Fruit fly (Drosophila melanogaster) whole organism, embryonic: ENCODE data around the gene CG31388.

Experiments
- CG10267 ChIP-seq: fragments of 200-800 bp; sonication (Bioruptor generic); optimal IDR thresholded peaks from 2 replicates; lab custom pipeline; 2018; ENCODE audit warnings: missing biosample characterization, mild to moderate bottlenecking, missing genetic modification characterization, moderate library complexity
- CG11456 ChIP-seq: fragments of 200-800 bp; sonication (Bioruptor generic); IDR thresholded peaks from 3 replicates; pipeline ENCODE4 v1.3.6; 2022; ENCODE audit warnings: missing biosample characterization, missing genetic modification characterization
- CG1233 ChIP-seq: fragments of 200-800 bp; sonication (Bioruptor generic); optimal IDR thresholded peaks from 4 replicates; lab custom pipeline; 2018; ENCODE audit warnings: missing biosample characterization, mild to moderate bottlenecking, missing genetic modification characterization
- CG14965 ChIP-seq: fragments of 200-800 bp; sonication (Bioruptor generic); optimal IDR thresholded peaks from 2 replicates; lab custom pipeline; 2016; ENCODE audit warnings: missing biosample characterization, missing genetic modification characterization, borderline replicate concordance
- CG15073 ChIP-seq: fragments of 200-800 bp; sonication (Bioruptor generic); optimal IDR thresholded peaks from 2 replicates; lab custom pipeline; 2016; ENCODE audit warnings: missing biosample characterization, missing genetic modification characterization
- CG15479 ChIP-seq: fragments of 200-800 bp; sonication (Bioruptor generic); optimal IDR thresholded peaks from 3 replicates; lab custom pipeline; 2019; ENCODE audit warnings: missing biosample characterization, mild to moderate bottlenecking, missing genetic modification characterization, moderate library complexity
- CG16863 ChIP-seq: fragments of 200-800 bp; sonication (Bioruptor generic); optimal IDR thresholded peaks from 3 replicates; lab custom pipeline; 2016; ENCODE audit warnings: missing biosample characterization, missing genetic modification characterization
- CG17328 ChIP-seq: fragments of 200-800 bp; sonication (Bioruptor generic); IDR thresholded peaks from 2 replicates; pipeline ENCODE4 v1.3.6; 2022; ENCODE audit warnings: missing biosample characterization, missing genetic modification characterization
- CG1832 ChIP-seq: fragments of 200-800 bp; sonication (Bioruptor generic); optimal IDR thresholded peaks from 2 replicates; lab custom pipeline; 2017; ENCODE audit warnings: missing biosample characterization, mild to moderate bottlenecking, missing genetic modification characterization, inconsistent platforms
- CG4328 ChIP-seq: fragments of 200-800 bp; sonication (Bioruptor generic); optimal IDR thresholded peaks from 3 replicates; lab custom pipeline; 2017; ENCODE audit warnings: missing biosample characterization, missing genetic modification reagents, missing genetic modification characterization
- CG4404 ChIP-seq: fragments of 200-800 bp; sonication (Bioruptor generic); IDR thresholded peaks from 2 replicates; pipeline ENCODE4 v1.3.6; 2022; ENCODE audit warnings: missing biosample characterization, missing genetic modification characterization
- CG6175 ChIP-seq: fragments of 200-800 bp; sonication (Bioruptor generic); IDR thresholded peaks from 3 replicates; pipeline ENCODE4 v1.3.6; 2022; ENCODE audit warnings: missing biosample characterization, missing genetic modification characterization
- CG6254 ChIP-seq: fragments of 200-800 bp; sonication (Bioruptor generic); optimal IDR thresholded peaks from 3 replicates; lab custom pipeline; 2017; ENCODE audit warnings: mild to moderate bottlenecking, missing biosample characterization, missing genetic modification reagents, missing genetic modification characterization
- CG6765 ChIP-seq: fragments of 200-800 bp; sonication (Bioruptor generic); optimal IDR thresholded peaks from 3 replicates; lab custom pipeline; 2017; ENCODE audit warnings: missing biosample characterization, mild to moderate bottlenecking, missing genetic modification characterization
- CG7372 ChIP-seq: fragments of 200-800 bp; sonication (Bioruptor generic); IDR thresholded peaks from 2 replicates; pipeline ENCODE4 v1.3.6; 2022; ENCODE audit warnings: missing biosample characterization, missing genetic modification characterization
- CG7928 ChIP-seq: fragments of 200-800 bp; sonication (Bioruptor generic); optimal IDR thresholded peaks from 2 replicates; lab custom pipeline; 2017; ENCODE audit warnings: missing biosample characterization, mild to moderate bottlenecking, missing genetic modification characterization
- CG8388 ChIP-seq: fragments of 200-800 bp; sonication (Bioruptor generic); optimal IDR thresholded peaks from 2 replicates; lab custom pipeline; 2019; ENCODE audit warnings: missing biosample characterization, mild to moderate bottlenecking, missing genetic modification characterization, moderate library complexity
- CG8478 ChIP-seq: fragments of >200 bp; optimal IDR thresholded peaks from 2 replicates; lab custom pipeline; 2018
- CG9437 ChIP-seq: fragments of 200-800 bp; sonication (Bioruptor generic); optimal IDR thresholded peaks from 2 replicates; lab custom pipeline; 2018; ENCODE audit warnings: missing biosample characterization, mild to moderate bottlenecking, missing genetic modification characterization
- Chrac-16 ChIP-seq: fragments of 200-800 bp; sonication (Bioruptor generic); optimal IDR thresholded peaks from 3 replicates; lab custom pipeline; 2016; ENCODE audit warnings: missing biosample characterization, missing genetic modification characterization
- CkIIα-i1 ChIP-seq: fragments of 200-800 bp; sonication (Bioruptor generic); IDR thresholded peaks from 2 replicates; pipeline ENCODE4 v1.3.6; 2022; ENCODE audit warnings: missing biosample characterization, missing genetic modification characterization
- Deaf1 ChIP-seq: fragments of 200-800 bp; optimal IDR thresholded peaks from 3 replicates; lab custom pipeline; 2019; ENCODE audit warnings: missing biosample characterization, mild to moderate bottlenecking, missing genetic modification characterization, moderate library complexity
- Gug ChIP-seq: fragments of 200-800 bp; sonication (Bioruptor generic); IDR thresholded peaks from 4 replicates; pipeline ENCODE4 v1.3.6; 2022; ENCODE audit warnings: missing biosample characterization, missing genetic modification characterization
- HmgD ChIP-seq: fragments of 200-800 bp; sonication (Bioruptor generic); optimal IDR thresholded peaks from 3 replicates; lab custom pipeline; 2016; ENCODE audit warnings: missing biosample characterization, missing genetic modification characterization
- Hsf ChIP-seq: fragments of 200-800 bp; sonication (Bioruptor generic); optimal IDR thresholded peaks from 3 replicates; lab custom pipeline; 2016; ENCODE audit warnings: missing biosample characterization, missing genetic modification characterization
- Mes4 ChIP-seq: fragments of 200-800 bp; sonication (Bioruptor generic); optimal IDR thresholded peaks from 2 replicates; lab custom pipeline; 2016; ENCODE audit warnings: missing biosample characterization, missing genetic modification characterization
- Nf-YA ChIP-seq: fragments of 200-800 bp; sonication (Bioruptor generic); IDR thresholded peaks from 2 replicates; pipeline ENCODE4 v1.3.6; 2022; ENCODE audit warnings: missing biosample characterization, missing genetic modification characterization
- Nf-YC ChIP-seq: fragments of 200-800 bp; optimal IDR thresholded peaks from 3 replicates; lab custom pipeline; 2019; ENCODE audit warnings: missing biosample characterization, mild to moderate bottlenecking, missing genetic modification characterization, moderate library complexity
- Poxn ChIP-seq: fragments of 200-800 bp; sonication (Bioruptor generic); IDR thresholded peaks from 2 replicates; pipeline ENCODE4 v1.3.6; 2022; ENCODE audit warnings: missing biosample characterization, missing genetic modification characterization
- Stat92E ChIP-seq, 3 experiments: fragments of >200 bp in 2 of 3; fragments of 200-800 bp in 1 of 3; sonication (Bioruptor generic) in 1 of 3; optimal IDR thresholded peaks; 2 replicates each; lab custom pipeline; 2017 to 2019; ENCODE audit warnings: missing biosample characterization in 3 of 3, missing genetic modification characterization in 3 of 3, mild to moderate bottlenecking in 1 of 3, moderate library complexity in 1 of 3
- ash1 ChIP-seq: fragments of 200-800 bp; sonication (Bioruptor generic); optimal IDR thresholded peaks from 2 replicates; lab custom pipeline; 2018; ENCODE audit warnings: missing biosample characterization, mild to moderate bottlenecking, missing genetic modification characterization
- bcd ChIP-seq: fragments of 200-800 bp; sonication (Bioruptor generic); optimal IDR thresholded peaks from 2 replicates; lab custom pipeline; 2017; ENCODE audit warnings: missing biosample characterization, mild to moderate bottlenecking, missing genetic modification characterization
- esg ChIP-seq: fragments of 200-800 bp; sonication (Bioruptor generic); conservative IDR thresholded peaks from 2 replicates; pipeline ENCODE4 v1.3.6; 2022; ENCODE audit warnings: missing biosample characterization, missing genetic modification characterization
- gt ChIP-seq: fragments of 200-800 bp; sonication (Bioruptor generic); IDR thresholded peaks from 2 replicates; pipeline ENCODE4 v1.3.6; 2022; ENCODE audit warnings: missing biosample characterization, missing genetic modification characterization
- mirr ChIP-seq: fragments of 200-800 bp; sonication (Bioruptor generic); optimal IDR thresholded peaks from 3 replicates; lab custom pipeline; 2018; ENCODE audit warnings: missing biosample characterization, mild to moderate bottlenecking, missing genetic modification characterization
- nerfin-2 ChIP-seq: fragments of 200-800 bp; sonication (Bioruptor generic); IDR thresholded peaks from 2 replicates; pipeline ENCODE4 v1.3.6; 2022; ENCODE audit warnings: missing biosample characterization, missing genetic modification characterization; ENCODE audit not compliant: partially characterized antibody
- otp ChIP-seq: fragments of 200-800 bp; sonication (Bioruptor generic); IDR thresholded peaks from 3 replicates; pipeline ENCODE4, ENCODE4 v1.3.6; 2022; ENCODE audit warnings: missing biosample characterization, missing genetic modification characterization
- psq ChIP-seq: fragments of 200-800 bp; sonication (Bioruptor generic); optimal IDR thresholded peaks from 2 replicates; lab custom pipeline; 2017; ENCODE audit warnings: missing biosample characterization, missing genetic modification characterization
- pzg ChIP-seq: fragments of 200-800 bp; sonication (Bioruptor generic); optimal IDR thresholded peaks from 3 replicates; lab custom pipeline; 2018; ENCODE audit warnings: missing biosample characterization, mild to moderate bottlenecking, missing genetic modification characterization, moderate library complexity
- ro ChIP-seq: fragments of 200-800 bp; sonication (Bioruptor generic); IDR thresholded peaks from 2 replicates; pipeline ENCODE4 v1.3.6; 2022; ENCODE audit warnings: missing biosample characterization, missing genetic modification characterization
- sc ChIP-seq, 3 experiments: fragments of >200 bp in 2 of 3; fragments of 200-800 bp in 1 of 3; sonication (Bioruptor generic) in 1 of 3; optimal IDR thresholded peaks; 2 replicates in 2 of 3; 3 replicates in 1 of 3; lab custom pipeline; 2017; ENCODE audit warnings: mild to moderate bottlenecking in 1 of 3, missing biosample characterization in 1 of 3, missing genetic modification characterization in 1 of 3, missing genetic modification reagents in 1 of 3
- sisA ChIP-seq: fragments of 200-800 bp; sonication (Bioruptor generic); IDR thresholded peaks from 2 replicates; pipeline ENCODE4 v1.3.6; 2022; ENCODE audit warnings: missing biosample characterization, missing genetic modification characterization
- slbo ChIP-seq: fragments of 200-800 bp; sonication (Bioruptor generic); IDR thresholded peaks from 2 replicates; pipeline ENCODE4 v1.3.6; 2022; ENCODE audit warnings: missing biosample characterization, missing genetic modification characterization
- sqz ChIP-seq: fragments of 200-800 bp; sonication (Bioruptor generic); optimal IDR thresholded peaks from 3 replicates; lab custom pipeline; 2018; ENCODE audit warnings: missing biosample characterization, mild to moderate bottlenecking, missing genetic modification characterization
- ssp ChIP-seq: fragments of 200-800 bp; sonication (Bioruptor generic); IDR thresholded peaks from 2 replicates; pipeline ENCODE4 v1.3.6; 2022; ENCODE audit warnings: missing biosample characterization, missing genetic modification characterization
- sug ChIP-seq: fragments of 200-800 bp; optimal IDR thresholded peaks from 2 replicates; lab custom pipeline; 2019; ENCODE audit warnings: missing biosample characterization, mild to moderate bottlenecking, missing genetic modification characterization, moderate library complexity
- twi ChIP-seq: fragments of 200-800 bp; optimal IDR thresholded peaks from 2 replicates; lab custom pipeline; 2019; ENCODE audit warnings: missing biosample characterization, mild to moderate bottlenecking, missing genetic modification characterization, moderate library complexity
- tx ChIP-seq: fragments of 200-800 bp; sonication (Bioruptor generic); optimal IDR thresholded peaks from 2 replicates; lab custom pipeline; 2016; ENCODE audit warnings: missing biosample characterization, missing genetic modification characterization
- zen2 ChIP-seq: fragments of 200-800 bp; sonication (Bioruptor generic); IDR thresholded peaks from 3 replicates; pipeline ENCODE4 v1.3.6; 2022; ENCODE audit warnings: missing biosample characterization, missing genetic modification characterization; ENCODE audit not compliant: partially characterized antibody

Gene CG31388

DNA sequence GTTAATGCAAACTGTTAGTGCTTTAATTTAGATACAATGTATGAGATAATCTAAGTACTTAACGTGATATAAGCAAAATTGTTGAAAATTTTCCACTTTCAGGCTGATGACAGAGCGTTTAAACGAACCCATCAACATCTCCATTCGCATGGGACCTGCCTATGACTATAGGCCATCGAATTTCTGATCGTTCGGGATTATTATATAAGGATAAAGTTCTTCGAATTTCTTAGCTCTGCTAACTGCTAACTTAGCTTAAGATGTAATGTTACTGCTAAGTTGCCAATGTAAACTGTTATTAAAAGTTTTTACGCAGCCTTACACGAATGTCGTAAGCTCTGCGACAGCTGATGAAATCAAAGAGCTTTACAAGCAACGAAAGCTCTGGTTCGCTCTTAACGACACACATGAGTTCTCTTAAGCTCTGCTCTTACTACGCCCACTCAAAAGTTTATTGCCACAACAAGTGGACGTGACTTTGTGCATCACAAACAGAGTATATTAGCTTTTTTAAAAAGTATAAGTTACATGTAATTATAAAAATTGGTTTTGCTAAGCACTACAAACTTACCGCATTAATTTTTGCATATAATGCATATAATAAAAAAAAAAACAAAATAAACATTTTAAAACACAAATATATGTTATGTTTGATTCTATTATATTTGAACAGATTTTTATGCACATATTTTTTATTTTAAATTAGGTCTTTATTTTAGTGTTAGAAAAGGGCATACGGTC lies 40.8 kb upstream of the CG31388 start (continued):
- TF ChIP-seq CG4328 (peak; percentile 99), Nf-YC (tag; lab: Kevin White, UChicago) (peak; percentile 88), CG7372 (peak; percentile 99), Chrac-16 (GFP tag; lab: Kevin White, UChicago) (peak; percentile 92), Stat92E (GFP tag; optimal IDR thresholded peaks at IDR 0.05; lab: Kevin White, UChicago) (peak in 1 of 3 experiments; percentile 99), CG17328 (peak; percentile 95), otp (peak; percentile 90), CG15479 (GFP tag; lab: Kevin White, UChicago) (peak; percentile 18), gt (GFP tag; lab: Robert Waterston, UW) (peak; percentile 96), ssp (GFP tag; lab: Robert Waterston, UW) (peak; percentile 95), CG16863 (peak; percentile 88), CG1233 (GFP tag; lab: Kevin White, UChicago) (peak; percentile 99), CG9437 (GFP tag; lab: Kevin White, UChicago) (peak; percentile 97), Nf-YA (GFP tag; lab: Robert Waterston, UW) (peak; percentile 96), CG6254 (GFP tag; lab: Kevin White, UChicago) (peak; percentile 94), CG7928 (GFP tag; lab: Kevin White, UChicago) (peak; percentile 80), Mes4 (peak; percentile 80), CG14965 (GFP tag; lab: Kevin White, UChicago) (no peak), sqz (GFP tag; lab: Kevin White, UChicago) (peak; percentile 96), CG1832 (no peak), nerfin-2 (GFP tag; lab: Robert Waterston, UW) (no peak), Poxn (peak; percentile 94), CG10267 (tag; lab: Kevin White, UChicago) (peak; percentile 96), ash1 (peak; percentile 82), Hsf (GFP tag; lab: Kevin White, UChicago) (peak; percentile 97), sug (tag; lab: Kevin White, UChicago) (peak; percentile 93), CG4404 (GFP tag; lab: Robert Waterston, UW) (peak; percentile 97), esg (GFP tag; lab: Robert Waterston, UW) (peak; percentile 99), CkIIα-i1 (GFP tag; lab: Robert Waterston, UW) (peak; percentile 87), zen2 (GFP tag; lab: Robert Waterston, UW) (no peak), bcd (GFP tag; lab: Kevin White, UChicago) (peak; percentile 100), pzg (peak; percentile 4), Gug (peak; percentile 97), mirr (peak; percentile 68), CG6175 (peak; percentile 95; the same call in 2 of the 3 replicates), CG8478 (lab: Kevin White, UChicago) (no peak), CG8388 (GFP tag; lab: Kevin White, UChicago) (peak; percentile 98), HmgD (GFP tag; lab: Kevin White, UChicago) (peak; percentile 56), CG15073 (peak; percentile 70), sisA (peak; percentile 99), twi (peak; percentile 88), ro (GFP tag; lab: Robert Waterston, UW) (peak; percentile 97), psq (GFP tag; lab: Kevin White, UChicago) (peak; percentile 94), CG11456 (peak; percentile 98), slbo (peak; percentile 99), Deaf1 (tag; lab: Kevin White, UChicago) (peak; percentile 76), sc (optimal IDR thresholded peaks at IDR 0.05; lab: Kevin White, UChicago) (no peak), sc (GFP tag; optimal IDR thresholded peaks at IDR 0.05; lab: Kevin White, UChicago) (peak; percentile 97), tx (peak; percentile 81), CG6765 (GFP tag; lab: Kevin White, UChicago) (peak; percentile 98)
